Fruit fly (Drosophila melanogaster) whole organism, embryonic: Measurements from ENCODE around the gene Lip3.

ENCODE experiments used
- Antp ChIP-seq: fragments of 200-800 bp; sonication (Bioruptor generic); optimal IDR thresholded peaks from 3 replicates; lab custom pipeline; 2016; ENCODE audit warnings: missing biosample characterization, missing genetic modification characterization
- Bdp1 ChIP-seq: fragments of 200-800 bp; sonication (Bioruptor generic); optimal IDR thresholded peaks from 3 replicates; lab custom pipeline; 2016; ENCODE audit warnings: missing biosample characterization, missing genetic modification characterization
- Blimp-1 ChIP-seq: fragments of 200-800 bp; sonication (Bioruptor generic); optimal IDR thresholded peaks from 3 replicates; lab custom pipeline; 2018; ENCODE audit warnings: missing biosample characterization, missing genetic modification characterization, mild to moderate bottlenecking, moderate library complexity, missing genetic modification reagents
- CG11398 ChIP-seq: fragments of 200-800 bp; sonication (Bioruptor generic); optimal IDR thresholded peaks from 2 replicates; lab custom pipeline; 2016; ENCODE audit warnings: missing biosample characterization, missing genetic modification characterization
- CG13624 ChIP-seq: fragments of 200-800 bp; sonication (Bioruptor generic); optimal IDR thresholded peaks from 2 replicates; lab custom pipeline; 2016; ENCODE audit warnings: missing biosample characterization, missing genetic modification characterization
- CG14710 ChIP-seq: fragments of 200-800 bp; sonication (Bioruptor generic); optimal IDR thresholded peaks from 3 replicates; lab custom pipeline; 2019; ENCODE audit warnings: missing biosample characterization, mild to moderate bottlenecking, missing genetic modification characterization, moderate library complexity
- CG15601 ChIP-seq: fragments of 200-800 bp; sonication (Bioruptor generic); optimal IDR thresholded peaks from 3 replicates; lab custom pipeline; 2019; ENCODE audit warnings: missing biosample characterization, mild to moderate bottlenecking, missing genetic modification characterization, moderate library complexity
- CG16863 ChIP-seq: fragments of 200-800 bp; sonication (Bioruptor generic); optimal IDR thresholded peaks from 3 replicates; lab custom pipeline; 2016; ENCODE audit warnings: missing biosample characterization, missing genetic modification characterization
- CG17328 ChIP-seq: fragments of 200-800 bp; sonication (Bioruptor generic); IDR thresholded peaks from 2 replicates; pipeline ENCODE4 v1.3.6; 2022; ENCODE audit warnings: missing biosample characterization, missing genetic modification characterization
- CG2678 ChIP-seq: fragments of 200-800 bp; sonication (Bioruptor generic); optimal IDR thresholded peaks from 3 replicates; lab custom pipeline; 2019; ENCODE audit warnings: missing biosample characterization, mild to moderate bottlenecking, missing genetic modification characterization, moderate library complexity
- CG30020 ChIP-seq: fragments of 200-800 bp; optimal IDR thresholded peaks from 2 replicates; lab custom pipeline; 2019; ENCODE audit warnings: missing biosample characterization, mild to moderate bottlenecking, missing genetic modification characterization, moderate library complexity
- CG3065 ChIP-seq: fragments of 200-800 bp; sonication (Bioruptor generic); optimal IDR thresholded peaks from 2 replicates; lab custom pipeline; 2016; ENCODE audit warnings: missing biosample characterization, missing genetic modification characterization
- CG34224 ChIP-seq: fragments of 200-800 bp; sonication (Bioruptor generic); IDR thresholded peaks from 3 replicates; pipeline ENCODE4 v1.3.6; 2022; ENCODE audit warnings: missing biosample characterization, missing genetic modification characterization; ENCODE audit not compliant: partially characterized antibody
- CG42726 ChIP-seq: fragments of 200-800 bp; sonication (Bioruptor generic); IDR thresholded peaks from 2 replicates; pipeline ENCODE4 v1.3.6; 2022; ENCODE audit warnings: missing biosample characterization, missing genetic modification characterization; ENCODE audit not compliant: partially characterized antibody
- CG4617 ChIP-seq: fragments of 200-800 bp; sonication (Bioruptor generic); optimal IDR thresholded peaks from 3 replicates; lab custom pipeline; 2016; ENCODE audit warnings: missing biosample characterization, missing genetic modification characterization, borderline replicate concordance
- CG6654 ChIP-seq: fragments of 200-800 bp; sonication (Bioruptor generic); optimal IDR thresholded peaks from 2 replicates; lab custom pipeline; 2017; ENCODE audit warnings: missing biosample characterization, mild to moderate bottlenecking, missing genetic modification characterization
- CG6683 ChIP-seq: fragments of 200-800 bp; sonication (Bioruptor generic); optimal IDR thresholded peaks from 2 replicates; lab custom pipeline; 2017; ENCODE audit warnings: missing biosample characterization, mild to moderate bottlenecking, missing genetic modification characterization, missing genetic modification reagents
- CG6791 ChIP-seq: fragments of 200-800 bp; sonication (Bioruptor generic); IDR thresholded peaks from 3 replicates; pipeline ENCODE4 v1.3.6; 2022; ENCODE audit warnings: missing biosample characterization, missing genetic modification characterization; ENCODE audit not compliant: partially characterized antibody
- CG8765 ChIP-seq: fragments of 200-800 bp; sonication (Bioruptor generic); IDR thresholded peaks from 2 replicates; pipeline ENCODE4 v1.3.6; 2022; ENCODE audit warnings: missing biosample characterization, missing genetic modification characterization
- CG9932 ChIP-seq: fragments of 200-800 bp; sonication (Bioruptor generic); IDR thresholded peaks from 2 replicates; pipeline ENCODE4 v1.3.6; 2022; ENCODE audit warnings: missing biosample characterization, missing genetic modification characterization
- Camta ChIP-seq: fragments of 200-800 bp; sonication (Bioruptor generic); optimal IDR thresholded peaks from 2 replicates; lab custom pipeline; 2016; ENCODE audit warnings: missing biosample characterization, missing genetic modification characterization
- Dip3 ChIP-seq: fragments of 200-800 bp; sonication (Bioruptor generic); optimal IDR thresholded peaks from 3 replicates; lab custom pipeline; 2016; ENCODE audit warnings: missing biosample characterization, missing genetic modification characterization
- Dp ChIP-seq: fragments of 200-800 bp; sonication (Bioruptor generic); optimal IDR thresholded peaks from 2 replicates; lab custom pipeline; 2018; ENCODE audit warnings: missing biosample characterization, mild to moderate bottlenecking, missing genetic modification characterization, moderate library complexity
- E2f2 ChIP-seq: fragments of 200-800 bp; sonication (Bioruptor generic); IDR thresholded peaks from 2 replicates; pipeline ENCODE4 v1.3.6; 2022; ENCODE audit warnings: missing biosample characterization, missing genetic modification characterization
- ERR ChIP-seq: fragments of 200-800 bp; sonication (Bioruptor generic); optimal IDR thresholded peaks from 2 replicates; lab custom pipeline; 2016; ENCODE audit warnings: missing biosample characterization, missing genetic modification characterization
- Ets65A ChIP-seq: fragments of 200-800 bp; sonication (Bioruptor generic); peaks from one replicate; lab custom pipeline; 2016; ENCODE audit warnings: missing biosample characterization, missing genetic modification characterization
- H15 ChIP-seq: fragments of 200-800 bp; sonication (Bioruptor generic); IDR thresholded peaks from 3 replicates; pipeline ENCODE4 v1.3.6; 2022; ENCODE audit warnings: missing biosample characterization, missing genetic modification characterization
- HLH3B ChIP-seq: fragments of 200-800 bp; sonication (Bioruptor generic); IDR thresholded peaks from 2 replicates; pipeline ENCODE4 v1.3.6; 2022; ENCODE audit warnings: missing biosample characterization, missing genetic modification characterization
- MESR4 ChIP-seq: fragments of 200-800 bp; sonication (Bioruptor generic); optimal IDR thresholded peaks from 2 replicates; lab custom pipeline; 2018; ENCODE audit warnings: missing biosample characterization, mild to moderate bottlenecking, missing genetic modification characterization, moderate library complexity
- Meics ChIP-seq: fragments of 200-800 bp; sonication (Bioruptor generic); optimal IDR thresholded peaks from 2 replicates; lab custom pipeline; 2017; ENCODE audit warnings: missing biosample characterization, mild to moderate bottlenecking, missing genetic modification characterization
- PHDP ChIP-seq: fragments of 200-800 bp; sonication (Bioruptor generic); optimal IDR thresholded peaks from 3 replicates; lab custom pipeline; 2018; ENCODE audit warnings: missing biosample characterization, mild to moderate bottlenecking, missing genetic modification characterization, moderate library complexity
- Side ChIP-seq: fragments of 200-800 bp; sonication (Bioruptor generic); optimal IDR thresholded peaks from 2 replicates; lab custom pipeline; 2016; ENCODE audit warnings: missing biosample characterization, missing genetic modification characterization
- Sox100B ChIP-seq: fragments of 200-800 bp; sonication (Bioruptor generic); optimal IDR thresholded peaks from 3 replicates; lab custom pipeline; 2018; ENCODE audit warnings: missing biosample characterization, mild to moderate bottlenecking, missing genetic modification characterization
- Spps ChIP-seq: fragments of 200-800 bp; sonication (Bioruptor generic); optimal IDR thresholded peaks from 2 replicates; lab custom pipeline; 2018; ENCODE audit warnings: missing biosample characterization, mild to moderate bottlenecking, missing genetic modification characterization
- Xbp1 ChIP-seq: fragments of 200-800 bp; sonication (Bioruptor generic); optimal IDR thresholded peaks from 3 replicates; lab custom pipeline; 2016; ENCODE audit warnings: missing biosample characterization, mild to moderate bottlenecking, missing genetic modification characterization
- ac ChIP-seq: fragments of 200-800 bp; sonication (Bioruptor generic); optimal IDR thresholded peaks from 3 replicates; lab custom pipeline; 2017; ENCODE audit warnings: missing biosample characterization, mild to moderate bottlenecking, missing genetic modification characterization
- ato ChIP-seq: fragments of 200-800 bp; sonication (Bioruptor generic); IDR thresholded peaks from 2 replicates; pipeline ENCODE4 v1.3.6; 2022; ENCODE audit warnings: missing biosample characterization, missing genetic modification characterization; ENCODE audit not compliant: partially characterized antibody
- croc ChIP-seq: fragments of 200-800 bp; sonication (Bioruptor generic); conservative IDR thresholded peaks from 3 replicates; pipeline ENCODE4 v1.3.6; 2022; ENCODE audit warnings: missing biosample characterization, missing genetic modification characterization
- dan ChIP-seq: fragments of 200-800 bp; sonication (Bioruptor generic); IDR thresholded peaks from 2 replicates; pipeline ENCODE4 v1.3.6; 2022; ENCODE audit warnings: missing biosample characterization, missing genetic modification characterization
- ems ChIP-seq: fragments of 200-800 bp; sonication (Bioruptor generic); optimal IDR thresholded peaks from 3 replicates; lab custom pipeline; 2016; ENCODE audit warnings: missing biosample characterization, missing genetic modification characterization
- exex ChIP-seq: fragments of 200-800 bp; sonication (Bioruptor generic); optimal IDR thresholded peaks from 4 replicates; lab custom pipeline; 2018; ENCODE audit warnings: missing biosample characterization, mild to moderate bottlenecking, missing genetic modification characterization, moderate library complexity
- eyg ChIP-seq: fragments of 200-800 bp; sonication (Bioruptor generic); optimal IDR thresholded peaks from 3 replicates; lab custom pipeline; 2016; ENCODE audit warnings: missing biosample characterization, missing genetic modification characterization
- gsb-n ChIP-seq: fragments of 200-800 bp; sonication (Bioruptor generic); optimal IDR thresholded peaks from 3 replicates; lab custom pipeline; 2018; ENCODE audit warnings: missing biosample characterization, mild to moderate bottlenecking, missing genetic modification characterization
- h ChIP-seq: fragments of >200 bp; optimal IDR thresholded peaks from 2 replicates; lab custom pipeline; 2017
- hbn ChIP-seq: fragments of 200-800 bp; sonication (Bioruptor generic); IDR thresholded peaks from 2 replicates; pipeline ENCODE4 v1.3.6; 2022; ENCODE audit warnings: missing biosample characterization, missing genetic modification characterization; ENCODE audit not compliant: partially characterized antibody
- lbe ChIP-seq: fragments of 200-800 bp; sonication (Bioruptor generic); optimal IDR thresholded peaks from 2 replicates; lab custom pipeline; 2016; ENCODE audit warnings: missing biosample characterization, mild to moderate bottlenecking, missing genetic modification characterization
- mld ChIP-seq: fragments of 200-800 bp; sonication (Bioruptor generic); IDR thresholded peaks from 3 replicates; pipeline ENCODE4 v1.3.6; 2022; ENCODE audit warnings: missing biosample characterization, missing genetic modification characterization; ENCODE audit not compliant: partially characterized antibody
- nerfin-2 ChIP-seq: fragments of 200-800 bp; sonication (Bioruptor generic); IDR thresholded peaks from 2 replicates; pipeline ENCODE4 v1.3.6; 2022; ENCODE audit warnings: missing biosample characterization, missing genetic modification characterization; ENCODE audit not compliant: partially characterized antibody
- otp ChIP-seq: fragments of 200-800 bp; sonication (Bioruptor generic); IDR thresholded peaks from 3 replicates; pipeline ENCODE4, ENCODE4 v1.3.6; 2022; ENCODE audit warnings: missing biosample characterization, missing genetic modification characterization
- sens ChIP-seq: fragments of 200-800 bp; sonication (Bioruptor generic); peaks from one replicate; lab custom pipeline; 2016; ENCODE audit warnings: missing biosample characterization, missing genetic modification characterization
- vfl ChIP-seq: fragments of 200-800 bp; sonication (Bioruptor generic); optimal IDR thresholded peaks from 2 replicates; lab custom pipeline; 2016; ENCODE audit warnings: missing biosample characterization, missing genetic modification characterization

Gene Lip3

dm6 chr3R:13403032-13403459, 31.3 kb upstream of the Lip3 start, which contains the start of gene Dpm3 (continued):
- TF ChIP-seq PHDP (peak; percentile 17), CG17328 (GFP tag; lab: Robert Waterston, UW) (no peak), gsb-n (tag; lab: Kevin White, UChicago) (peak; percentile 54), Side (GFP tag; lab: Kevin White, UChicago) (no peak), CG30020 (tag; lab: Kevin White, UChicago) (peak; percentile 33), H15 (no peak), Ets65A (GFP tag; lab: Kevin White, UChicago) (peak; percentile 98), otp (GFP tag; lab: Robert Waterston, UW) (peak; percentile 62; the same call in 1 of the 3 replicates), CG13624 (GFP tag; lab: Kevin White, UChicago) (peak; percentile 18), Dip3 (GFP tag; lab: Kevin White, UChicago) (peak; percentile 38), CG6791 (GFP tag; lab: Robert Waterston, UW) (peak; percentile 88), dan (GFP tag; lab: Robert Waterston, UW) (no peak), CG2678 (tag; lab: Kevin White, UChicago) (peak; percentile 18), Dp (GFP tag; lab: Kevin White, UChicago) (peak; percentile 97), croc (GFP tag; lab: Robert Waterston, UW) (no peak), hbn (GFP tag; lab: Robert Waterston, UW) (peak; percentile 94), Xbp1 (GFP tag; lab: Kevin White, UChicago) (peak; percentile 54), sens (peak; percentile 86), Camta (GFP tag; lab: Kevin White, UChicago) (peak; percentile 60), CG34224 (GFP tag; lab: Robert Waterston, UW) (peak; percentile 87), HLH3B (GFP tag; lab: Robert Waterston, UW) (no peak), CG8765 (GFP tag; lab: Robert Waterston, UW) (no peak), Blimp-1 (peak; percentile 18), CG6683 (no peak), CG14710 (tag; lab: Kevin White, UChicago) (peak; percentile 72), lbe (GFP tag; lab: Kevin White, UChicago) (no peak), CG16863 (GFP tag; lab: Kevin White, UChicago) (no peak), vfl (GFP tag; lab: Kevin White, UChicago) (no peak), Meics (GFP tag; lab: Kevin White, UChicago) (no peak), ato (GFP tag; lab: Robert Waterston, UW) (peak; percentile 94), CG11398 (GFP tag; lab: Kevin White, UChicago) (no peak), MESR4 (peak; percentile 27), nerfin-2 (GFP tag; lab: Robert Waterston, UW) (peak; percentile 80), Sox100B (GFP tag; lab: Kevin White, UChicago) (no peak), Antp (peak; percentile 40), CG42726 (peak; percentile 84), CG4617 (GFP tag; lab: Kevin White, UChicago) (peak; percentile 60), Bdp1 (GFP tag; lab: Kevin White, UChicago) (peak; percentile 39), CG15601 (tag; lab: Kevin White, UChicago) (peak; percentile 60), Spps (tag; lab: Kevin White, UChicago) (peak; percentile 7), E2f2 (GFP tag; lab: Robert Waterston, UW) (peak; percentile 96), CG3065 (GFP tag; lab: Kevin White, UChicago) (peak; percentile 17), exex (tag; lab: Kevin White, UChicago) (peak; percentile 15), CG6654 (GFP tag; lab: Kevin White, UChicago) (no peak), eyg (GFP tag; lab: Kevin White, UChicago) (peak; percentile 23), ac (GFP tag; lab: Kevin White, UChicago) (no peak), ERR (peak; percentile 2), h (lab: Kevin White, UChicago) (no peak), mld (peak; percentile 75; the same call in 2 of the 3 replicates), CG9932 (GFP tag; lab: Robert Waterston, UW) (peak; percentile 68), ems (no peak)
